Worm (Caenorhabditis elegans): Measurements from ENCODE around the gene gpx-3.

The gpx-3 gene

DNA sequence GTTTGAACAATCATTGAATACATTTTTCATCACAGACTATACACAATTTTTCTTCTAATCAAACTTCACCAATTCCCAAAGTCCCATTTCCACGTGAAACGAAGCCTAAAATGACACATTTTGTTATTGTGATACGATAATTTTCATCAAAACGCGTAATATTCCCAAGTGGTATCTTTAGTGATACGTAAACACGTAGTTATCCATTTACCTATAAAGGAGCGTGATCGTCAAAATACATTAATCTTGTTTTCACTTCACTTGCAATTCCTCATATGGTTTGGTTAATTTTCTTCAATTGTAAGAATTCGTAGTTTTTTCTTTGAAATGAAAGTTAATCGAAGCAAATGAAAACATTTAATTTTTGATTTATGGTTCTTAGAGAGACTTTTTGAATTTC, 41.8 kb downstream of the gpx-3 start:
- TF ChIP-seq sma-3 (GFP tag; optimal IDR thresholded peaks at IDR 0.05) (no peak), lsy-2 (tag; optimal IDR thresholded peaks at IDR 0.05) (no peak)

DNA sequence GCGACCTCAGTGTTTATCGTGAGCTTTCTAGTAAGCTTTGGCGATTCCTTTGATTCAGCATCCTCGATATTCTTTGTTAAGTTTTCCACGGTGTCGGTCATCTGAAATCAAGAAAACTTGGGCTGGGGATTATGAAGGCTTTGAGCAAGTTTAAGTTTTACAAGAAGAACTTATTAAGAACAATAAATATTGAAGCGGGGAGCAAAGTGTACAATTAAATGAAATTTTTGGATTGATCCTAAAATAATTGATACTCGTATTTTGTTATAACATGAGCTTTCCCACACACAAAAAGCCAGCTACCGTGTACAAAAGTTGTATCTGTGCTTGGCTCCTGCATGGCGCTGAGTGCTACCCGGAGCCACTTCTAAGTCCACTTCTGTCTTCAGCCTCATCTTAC, 47.2 kb downstream of the gpx-3 start, which contains the start of gene F34H10.3:
F34H10.3 (minus strand) TSS at position 101 of the 400 bp plus-strand sequence.
- no peak for TF ChIP-seq skn-1 (tag; optimal IDR thresholded peaks at IDR 0.05)
- no peak for TF ChIP-seq elt-1 (tag; optimal IDR thresholded peaks at IDR 0.05)
- no peak for TF ChIP-seq ztf-11 (tag; optimal IDR thresholded peaks at IDR 0.05)
- no peak for TF ChIP-seq gmeb-1 (tag; optimal IDR thresholded peaks at IDR 0.05)
- TF ChIP-seq nhr-6 (tag; optimal IDR thresholded peaks at IDR 0.05): no peak
- no peak for TF ChIP-seq nhr-12 (tag; optimal IDR thresholded peaks at IDR 0.05)
- TF ChIP-seq nhr-23 (tag; optimal IDR thresholded peaks at IDR 0.05): no peak
- TF ChIP-seq fos-1 (tag; optimal IDR thresholded peaks at IDR 0.05): no peak
- no peak for TF ChIP-seq nhr-237 (tag; optimal IDR thresholded peaks at IDR 0.05)
- TF ChIP-seq nhr-10 (tag; optimal IDR thresholded peaks at IDR 0.05): no peak
- no peak for TF ChIP-seq ztf-1 (GFP tag; conservative IDR thresholded peaks at IDR 0.05)
- TF ChIP-seq mbf-1 (tag; optimal IDR thresholded peaks at IDR 0.05): no peak
- TF ChIP-seq alr-1 (tag; optimal IDR thresholded peaks at IDR 0.05): no peak
- TF ChIP-seq dmd-4 (tag; optimal IDR thresholded peaks at IDR 0.05): no peak
- TF ChIP-seq nhr-77 (tag; optimal IDR thresholded peaks at IDR 0.05): no peak
- no peak for TF ChIP-seq nhr-129 (tag; optimal IDR thresholded peaks at IDR 0.05)
- no peak for TF ChIP-seq lin-39 (tag; optimal IDR thresholded peaks at IDR 0.05)
- TF ChIP-seq elt-3 (tag; optimal IDR thresholded peaks at IDR 0.05): no peak
- no peak for TF ChIP-seq sem-4 (tag; optimal IDR thresholded peaks at IDR 0.05)
- no peak for TF ChIP-seq sma-3 (GFP tag; optimal IDR thresholded peaks at IDR 0.05)

DNA sequence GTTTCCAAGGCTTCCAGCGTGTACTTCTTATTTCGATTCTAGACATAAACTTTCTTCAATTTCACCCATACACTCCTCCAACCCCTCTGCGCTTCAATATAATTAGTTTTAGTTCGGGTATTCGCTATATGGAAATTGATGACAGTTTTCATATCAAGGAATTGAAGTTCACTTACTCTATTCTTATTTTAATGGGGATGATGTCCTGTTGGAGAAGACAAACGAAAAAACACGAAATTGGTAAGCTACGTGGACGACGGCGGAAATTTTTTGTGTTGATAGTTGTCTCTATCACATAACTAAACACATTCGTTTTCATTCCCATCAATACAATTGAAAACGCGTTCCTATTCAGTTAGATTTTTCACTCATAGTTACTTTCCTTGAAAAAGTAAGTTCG, 47.6 kb downstream of the gpx-3 start, which contains the start of gene F34H10.5:
F34H10.5 (plus strand) TSS at position 301 of the 400 bp plus-strand sequence.
- TF ChIP-seq lin-39 (tag; optimal IDR thresholded peaks at IDR 0.05) (no peak), nhr-6 (tag; optimal IDR thresholded peaks at IDR 0.05) (no peak), alr-1 (tag; optimal IDR thresholded peaks at IDR 0.05) (no peak), skn-1 (tag; optimal IDR thresholded peaks at IDR 0.05) (no peak), unc-39 (tag; optimal IDR thresholded peaks at IDR 0.05) (no peak), ztf-1 (GFP tag; conservative IDR thresholded peaks at IDR 0.05) (no peak), unc-55 (GFP tag; optimal IDR thresholded peaks at IDR 0.05) (no peak), nhr-12 (tag; optimal IDR thresholded peaks at IDR 0.05) (no peak), Y55F3AM.14 (GFP tag; optimal IDR thresholded peaks at IDR 0.05) (no peak), lsy-2 (tag; optimal IDR thresholded peaks at IDR 0.05) (no peak), crh-2 (tag; optimal IDR thresholded peaks at IDR 0.05) (no peak), lin-13 (GFP tag; optimal IDR thresholded peaks at IDR 0.05) (no peak), sma-9 (GFP tag; optimal IDR thresholded peaks at IDR 0.05) (no peak), sma-9 (tag; optimal IDR thresholded peaks at IDR 0.05) (no peak), elt-3 (tag; optimal IDR thresholded peaks at IDR 0.05) (no peak), sem-4 (tag; optimal IDR thresholded peaks at IDR 0.05) (no peak), snpc-4 (tag; optimal IDR thresholded peaks at IDR 0.05) (no peak)

DNA sequence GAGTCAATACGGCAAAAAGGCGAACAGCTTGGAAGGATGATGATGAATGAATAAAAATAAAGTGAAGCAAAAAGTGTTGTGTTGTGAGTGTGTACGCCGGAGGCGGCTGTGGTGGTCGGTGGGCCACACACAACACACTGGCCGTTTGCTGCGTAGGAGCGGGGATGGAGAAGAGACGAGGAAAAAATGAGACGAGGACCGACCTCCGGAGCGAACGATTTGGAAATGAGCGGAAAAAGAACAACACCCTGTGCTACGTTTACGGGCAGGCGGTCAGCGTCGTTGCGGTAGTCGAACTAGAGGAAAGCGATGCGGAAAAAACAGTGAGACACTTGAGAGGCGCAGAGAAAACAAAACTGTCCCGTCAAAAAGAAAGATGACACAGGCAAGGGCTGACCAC, 49.4 kb downstream of the gpx-3 start:
- peak; percentile 5 for TF ChIP-seq sma-9 (GFP tag; optimal IDR thresholded peaks at IDR 0.05)
- TF ChIP-seq sma-9 (tag; optimal IDR thresholded peaks at IDR 0.05): no peak
- no peak for TF ChIP-seq mdl-1 (tag; optimal IDR thresholded peaks at IDR 0.05)
- peak; percentile 29 for TF ChIP-seq fos-1 (tag; optimal IDR thresholded peaks at IDR 0.05)
- TF ChIP-seq peb-1 (tag; optimal IDR thresholded peaks at IDR 0.05): peak; percentile 34
- TF ChIP-seq nhr-129 (tag; optimal IDR thresholded peaks at IDR 0.05): no peak

ce11 chrX:9637700-9638099, 50.0 kb downstream of the gpx-3 start:
- no peak for TF ChIP-seq lin-11 (tag; optimal IDR thresholded peaks at IDR 0.05)
- TF ChIP-seq nhr-129 (tag; optimal IDR thresholded peaks at IDR 0.05): peak; percentile 62
- TF ChIP-seq ceh-16 (tag; optimal IDR thresholded peaks at IDR 0.05): no peak
- TF ChIP-seq zag-1 (tag; optimal IDR thresholded peaks at IDR 0.05): no peak
- TF ChIP-seq nhr-12 (tag; optimal IDR thresholded peaks at IDR 0.05): no peak
- TF ChIP-seq sma-9 (GFP tag; optimal IDR thresholded peaks at IDR 0.05): peak; percentile 67
- TF ChIP-seq sma-9 (tag; optimal IDR thresholded peaks at IDR 0.05): no peak
- no peak for TF ChIP-seq ztf-1 (GFP tag; conservative IDR thresholded peaks at IDR 0.05)
- no peak for TF ChIP-seq R02D3.7 (tag; optimal IDR thresholded peaks at IDR 0.05)
- no peak for TF ChIP-seq blmp-1 (tag; optimal IDR thresholded peaks at IDR 0.05; ENCODE audit: insufficient read depth)
- TF ChIP-seq skn-1 (tag; optimal IDR thresholded peaks at IDR 0.05): no peak
- no peak for TF ChIP-seq elt-3 (tag; optimal IDR thresholded peaks at IDR 0.05)
- peak; percentile 18 for TF ChIP-seq nhr-25 (tag; optimal IDR thresholded peaks at IDR 0.05)
- TF ChIP-seq mbf-1 (tag; optimal IDR thresholded peaks at IDR 0.05): no peak
- peak; percentile 12 for TF ChIP-seq sem-4 (tag; optimal IDR thresholded peaks at IDR 0.05)
- TF ChIP-seq crh-2 (tag; optimal IDR thresholded peaks at IDR 0.05): peak; percentile 37
- TF ChIP-seq nhr-11 (tag; optimal IDR thresholded peaks at IDR 0.05): peak; percentile 44
- no peak for TF ChIP-seq ama-1 (optimal IDR thresholded peaks at IDR 0.05)
- peak in 1 of 2 experiments; percentile 27 for TF ChIP-seq lsy-2 (tag; optimal IDR thresholded peaks at IDR 0.05)
- TF ChIP-seq fos-1 (tag; optimal IDR thresholded peaks at IDR 0.05): peak; percentile 15
- no peak for TF ChIP-seq nhr-237 (tag; optimal IDR thresholded peaks at IDR 0.05)
- no peak for TF ChIP-seq nhr-6 (tag; optimal IDR thresholded peaks at IDR 0.05)
- TF ChIP-seq nhr-21 (tag; optimal IDR thresholded peaks at IDR 0.05): peak; percentile 49
- TF ChIP-seq peb-1 (tag; optimal IDR thresholded peaks at IDR 0.05): no peak
- TF ChIP-seq Y55F3AM.14 (GFP tag; optimal IDR thresholded peaks at IDR 0.05): no peak
- TF ChIP-seq C34F6.9 (tag; optimal IDR thresholded peaks at IDR 0.05): peak; percentile 21
- no peak for TF ChIP-seq ceh-82 (tag; optimal IDR thresholded peaks at IDR 0.05)
- TF ChIP-seq aly-2 (tag; optimal IDR thresholded peaks at IDR 0.05): no peak
- peak; percentile 18 for TF ChIP-seq ztf-4 (tag; optimal IDR thresholded peaks at IDR 0.05)
- peak; percentile 32 for TF ChIP-seq unc-55 (GFP tag; optimal IDR thresholded peaks at IDR 0.05)
